Fruit fly (Drosophila melanogaster): ENCODE results near the gene LeuRS.
A peak's percentile ranks its signal among the peaks of the same experiment; 100 is the strongest.

Gene LeuRS

dm6 chr2L:3479697-3480442 is 34.6 kb downstream of the LeuRS start (continued):
- TF ChIP-seq HmgD (GFP tag; optimal IDR thresholded peaks at IDR 0.05) (no peak), CG18599 (GFP tag; optimal IDR thresholded peaks at IDR 0.05) (peak; percentile 27), cato (GFP tag; optimal IDR thresholded peaks at IDR 0.05; ENCODE audit: borderline replicate concordance) (no peak), NK7.1 (GFP tag; optimal IDR thresholded peaks at IDR 0.05) (no peak), CG15073 (GFP tag; optimal IDR thresholded peaks at IDR 0.05) (no peak), trh (GFP tag; optimal IDR thresholded peaks at IDR 0.05) (no peak), CG2712 (tag; optimal IDR thresholded peaks at IDR 0.05) (no peak), CG10654 (GFP tag; optimal IDR thresholded peaks at IDR 0.05) (no peak), HLH54F (GFP tag; optimal IDR thresholded peaks at IDR 0.05) (no peak), Myb (GFP tag; optimal IDR thresholded peaks at IDR 0.05) (no peak), unc-4 (GFP tag; IDR thresholded peaks at IDR 0.05; ENCODE audit: partially characterized antibody) (no peak), CG2875 (GFP tag; optimal IDR thresholded peaks at IDR 0.05) (no peak), CG13287 (GFP tag; IDR thresholded peaks at IDR 0.05; ENCODE audit: partially characterized antibody) (peak; percentile 18; the same call in 1 of the 2 replicates), pnt (GFP tag; optimal IDR thresholded peaks at IDR 0.05) (no peak), onecut (GFP tag; IDR thresholded peaks at IDR 0.05) (no peak), knrl (GFP tag; IDR thresholded peaks at IDR 0.05; ENCODE audit: partially characterized antibody) (no peak), lmd (GFP tag; IDR thresholded peaks at IDR 0.05) (no peak), cad (GFP tag; optimal IDR thresholded peaks at IDR 0.05) (no peak), CG15601 (tag; optimal IDR thresholded peaks at IDR 0.05) (no peak), CG14667 (GFP tag; IDR thresholded peaks at IDR 0.05) (no peak), CG1603 (tag; optimal IDR thresholded peaks at IDR 0.05) (no peak), CG34422 (GFP tag; IDR thresholded peaks at IDR 0.05) (peak; percentile 69; the same call in 1 of the 3 replicates), CG4360 (GFP tag; IDR thresholded peaks at IDR 0.05) (no peak), yki (optimal IDR thresholded peaks at IDR 0.05) (no peak), CG17359 (tag; optimal IDR thresholded peaks at IDR 0.05) (no peak), CG10543 (GFP tag; optimal IDR thresholded peaks at IDR 0.05) (peak; percentile 59), CG4854 (GFP tag; optimal IDR thresholded peaks at IDR 0.05) (no peak), CG33557 (GFP tag; optimal IDR thresholded peaks at IDR 0.05) (no peak), CG9797 (GFP tag; optimal IDR thresholded peaks at IDR 0.05) (no peak), CG15696 (tag; optimal IDR thresholded peaks at IDR 0.05) (no peak), Opbp (GFP tag; IDR thresholded peaks at IDR 0.05; ENCODE audit: partially characterized antibody) (no peak), CG5245 (GFP tag; optimal IDR thresholded peaks at IDR 0.05) (no peak), caup (GFP tag; optimal IDR thresholded peaks at IDR 0.05; ENCODE audit: severe bottlenecking) (no peak), mam (GFP tag; optimal IDR thresholded peaks at IDR 0.05) (no peak), Neu2 (GFP tag; optimal IDR thresholded peaks at IDR 0.05; ENCODE audit: borderline replicate concordance) (no peak), zen2 (GFP tag; IDR thresholded peaks at IDR 0.05; ENCODE audit: partially characterized antibody) (no peak), ac (GFP tag; optimal IDR thresholded peaks at IDR 0.05) (no peak), CG9727 (GFP tag; optimal IDR thresholded peaks at IDR 0.05) (no peak), sd (tag; optimal IDR thresholded peaks at IDR 0.05) (peak; percentile 56), CG32767 (GFP tag; IDR thresholded peaks at IDR 0.05) (peak; percentile 67; the same call in 1 of the 2 replicates), odd (GFP tag; optimal IDR thresholded peaks at IDR 0.05) (peak; percentile 2), CG9876 (GFP tag; optimal IDR thresholded peaks at IDR 0.05) (no peak), prd (optimal IDR thresholded peaks at IDR 0.05) (no peak), prd (GFP tag; IDR thresholded peaks at IDR 0.05) (no peak), Fer2 (tag; optimal IDR thresholded peaks at IDR 0.05) (no peak), CG12299 (tag; optimal IDR thresholded peaks at IDR 0.05) (no peak), run (tag; optimal IDR thresholded peaks at IDR 0.05) (no peak), CG12391 (tag; optimal IDR thresholded peaks at IDR 0.05) (no peak), crol (GFP tag; IDR thresholded peaks at IDR 0.05) (peak; percentile 66; the same call in 1 of the 2 replicates)
